Fruit fly (Drosophila melanogaster) whole organism, adult: ENCODE measurements around the gene CG17261.

ENCODE experiments used
- CG11617 ChIP-seq: fragments of 200-800 bp; sonication (Bioruptor generic); optimal IDR thresholded peaks from 2 replicates; lab custom pipeline; 2017; ENCODE audit warnings: mild to moderate bottlenecking, missing biosample characterization, missing genetic modification reagents, missing genetic modification characterization
- CG12768 ChIP-seq: fragments of 200-800 bp; sonication (Bioruptor generic); optimal IDR thresholded peaks from 2 replicates; lab custom pipeline; 2017; ENCODE audit warnings: missing biosample characterization, missing genetic modification characterization, mild to moderate bottlenecking, moderate library complexity, missing genetic modification reagents
- CG14711 ChIP-seq: fragments of 200-800 bp; sonication (Bioruptor generic); optimal IDR thresholded peaks from 2 replicates; lab custom pipeline; 2018; ENCODE audit warnings: missing biosample characterization, mild to moderate bottlenecking, missing genetic modification characterization, moderate library complexity
- CG1620 ChIP-seq: fragments of 200-800 bp; sonication (Bioruptor generic); optimal IDR thresholded peaks from 2 replicates; lab custom pipeline; 2016; ENCODE audit warnings: missing biosample characterization, missing genetic modification characterization
- CG33017 ChIP-seq: fragments of 200-800 bp; sonication (Bioruptor generic); optimal IDR thresholded peaks from 2 replicates; lab custom pipeline; 2018; ENCODE audit warnings: missing biosample characterization, mild to moderate bottlenecking, missing genetic modification characterization, moderate library complexity
- CG5204 ChIP-seq: fragments of 200-800 bp; sonication (Bioruptor generic); optimal IDR thresholded peaks from 2 replicates; lab custom pipeline; 2016; ENCODE audit warnings: missing biosample characterization, missing genetic modification characterization
- Clk ChIP-seq: fragments of 200-800 bp; sonication (Bioruptor generic); optimal IDR thresholded peaks from 2 replicates; lab custom pipeline; 2017; ENCODE audit warnings: missing biosample characterization, missing genetic modification characterization
- Mnt ChIP-seq: fragments of 200-800 bp; sonication (Bioruptor generic); optimal IDR thresholded peaks from 2 replicates; lab custom pipeline; 2016; ENCODE audit warnings: missing biosample characterization, mild to moderate bottlenecking, missing genetic modification characterization
- cnc ChIP-seq, 2 experiments: fragments of >200 bp; optimal IDR thresholded peaks; 2 replicates each; lab custom pipeline; 2017
- kay ChIP-seq: fragments of 200-800 bp; sonication (Bioruptor generic); peaks from one replicate; lab custom pipeline; 2016; ENCODE audit warnings: missing biosample characterization, missing genetic modification characterization, borderline replicate concordance
- ovo ChIP-seq: fragments of 200-800 bp; sonication (Bioruptor generic); optimal IDR thresholded peaks from 2 replicates; lab custom pipeline; 2016; ENCODE audit warnings: missing biosample characterization, missing genetic modification characterization
- pad ChIP-seq: fragments of 200-800 bp; sonication (Bioruptor generic); optimal IDR thresholded peaks from 3 replicates; lab custom pipeline; 2017; ENCODE audit warnings: missing biosample characterization, missing genetic modification characterization, mild to moderate bottlenecking, moderate library complexity, missing genetic modification reagents
- toe ChIP-seq: fragments of 200-800 bp; sonication (Bioruptor generic); optimal IDR thresholded peaks from 2 replicates; lab custom pipeline; 2016; ENCODE audit warnings: missing biosample characterization, missing genetic modification characterization

DNA sequence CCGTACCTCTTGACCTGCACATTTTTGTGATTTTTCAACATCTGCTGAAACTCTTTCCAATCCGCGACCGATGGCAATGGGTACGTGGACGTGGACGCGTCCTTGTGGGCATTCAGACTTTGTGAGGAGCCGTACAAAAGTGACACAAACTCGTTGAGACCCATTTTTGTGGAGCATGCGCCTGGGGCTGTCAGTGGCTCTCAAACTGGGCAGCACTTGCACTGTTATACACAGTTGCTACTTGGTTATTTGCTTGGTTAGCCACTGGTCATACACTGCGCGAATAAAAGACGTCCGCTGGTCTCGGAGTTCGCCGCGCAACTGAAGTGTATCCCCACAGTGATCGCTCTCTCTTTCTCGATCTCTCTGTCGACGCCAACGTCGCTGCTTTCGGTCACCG, 47.9 kb downstream of the CG17261 start:
- TF ChIP-seq Clk (GFP tag; lab: Kevin White, UChicago): no peak
- TF ChIP-seq CG12768 (GFP tag; lab: Kevin White, UChicago): no peak
- TF ChIP-seq CG33017 (tag; lab: Kevin White, UChicago): no peak
- TF ChIP-seq ovo: no peak
- no peak for TF ChIP-seq kay
- TF ChIP-seq pad (GFP tag; lab: Kevin White, UChicago): no peak
- no peak for TF ChIP-seq CG11617 (GFP tag; lab: Kevin White, UChicago)
- TF ChIP-seq cnc (optimal IDR thresholded peaks at IDR 0.05; lab: Kevin White, UChicago): no peak
- TF ChIP-seq CG14711 (tag; lab: Kevin White, UChicago): no peak
- no peak for TF ChIP-seq CG1620 (GFP tag; lab: Kevin White, UChicago)
- no peak for TF ChIP-seq toe (GFP tag; lab: Kevin White, UChicago)
- no peak for TF ChIP-seq CG5204 (GFP tag; lab: Kevin White, UChicago)
- no peak for TF ChIP-seq Mnt
